Worm (Caenorhabditis elegans) whole organism, L3 larva: ENCODE results near the gene F13C5.2.

Experiments
- aly-2 ChIP-seq: fragments of 150-350 bp; optimal IDR thresholded peaks from 2 replicates; lab custom pipeline; 2014; ENCODE audit warnings: missing biosample characterization, missing genetic modification characterization
- nhr-28 ChIP-seq: fragments of 150-350 bp; optimal IDR thresholded peaks from 2 replicates; lab custom pipeline; 2014; ENCODE audit warnings: missing biosample characterization, missing genetic modification characterization
- zag-1 ChIP-seq: fragments of 150-350 bp; optimal IDR thresholded peaks from 2 replicates; lab custom pipeline; 2014; ENCODE audit warnings: missing biosample characterization, missing genetic modification characterization

ce11 chrX:591056-591455 is 2.7 kb upstream of the F13C5.2 start:
- TF ChIP-seq nhr-28 (tag; lab: Kevin White, UChicago) (no peak), zag-1 (tag; lab: Kevin White, UChicago) (no peak), aly-2 (tag; lab: Kevin White, UChicago) (no peak)
